Worm (Caenorhabditis elegans) whole organism, L4 larva: Measurements from ENCODE around the gene zipt-2.1.
A peak's percentile ranks its signal among the peaks of the same experiment; 100 is the strongest.

Experiments
- F10B5.3 ChIP-seq: sonication (generic microtip); optimal IDR thresholded peaks from 2 replicates; lab custom pipeline; 2016; ENCODE audit warnings: mild to moderate bottlenecking, missing genetic modification characterization, missing compliant biosample characterization
- F37D6.2 ChIP-seq: sonication (generic microtip); optimal IDR thresholded peaks from 2 replicates; lab custom pipeline; 2016; ENCODE audit warnings: mild to moderate bottlenecking, missing genetic modification characterization, missing compliant biosample characterization
- F44E2.7 ChIP-seq: fragments of 200-800 bp; sonication (Bioruptor generic); IDR thresholded peaks from 2 replicates; pipeline ENCODE4 v2.1.2; 2022; ENCODE audit warnings: missing genetic modification characterization, missing compliant biosample characterization
- T20F7.1 ChIP-seq: fragments of 200-800 bp; sonication (Bioruptor generic); optimal IDR thresholded peaks from 2 replicates; lab custom pipeline; 2018; ENCODE audit warnings: mild to moderate bottlenecking, missing genetic modification characterization, missing compliant biosample characterization
- T26A8.4 ChIP-seq: fragments of 200-800 bp; sonication (Bioruptor generic); IDR thresholded peaks from 2 replicates; pipeline ENCODE4 v1.3.6; 2022; ENCODE audit warnings: missing genetic modification characterization, missing compliant biosample characterization
- Y105C5A.15 ChIP-seq: fragments of 200-800 bp; sonication (Bioruptor generic); IDR thresholded peaks from 2 replicates; pipeline ENCODE4 v1.3.6; 2022; ENCODE audit warnings: missing genetic modification characterization, missing compliant biosample characterization
- Y48G9A.11 ChIP-seq: fragments of 200-800 bp; sonication (Bioruptor generic); IDR thresholded peaks from 2 replicates; pipeline ENCODE4 v1.3.6; 2022; ENCODE audit warnings: missing genetic modification reagents, missing genetic modification characterization, missing compliant biosample characterization
- Y75B8A.6 ChIP-seq: fragments of 200-800 bp; sonication (Bioruptor generic); IDR thresholded peaks from 2 replicates; pipeline ENCODE4 v1.3.6; 2022; ENCODE audit warnings: missing genetic modification reagents, missing genetic modification characterization, missing compliant biosample characterization
- ZK337.2 ChIP-seq: fragments of 200-800 bp; sonication (Bioruptor generic); IDR thresholded peaks from 2 replicates; pipeline ENCODE4 v1.3.6; 2022; ENCODE audit warnings: missing genetic modification reagents, missing genetic modification characterization, missing compliant biosample characterization
- ZK546.5 ChIP-seq, 2 experiments: sonication (generic microtip); optimal IDR thresholded peaks; 2 replicates each; lab custom pipeline; 2017; ENCODE audit warnings: missing biosample characterization in 2 of 2, missing genetic modification characterization in 2 of 2
- aha-1 ChIP-seq: fragments of 150-350 bp; peaks from one replicate; lab custom pipeline; 2014; ENCODE audit warnings: missing biosample characterization, missing genetic modification characterization
- attf-4 ChIP-seq: sonication (generic microtip); optimal IDR thresholded peaks from 3 replicates; lab custom pipeline; 2017; ENCODE audit warnings: missing biosample characterization, missing genetic modification characterization
- ceh-32 ChIP-seq: sonication (generic microtip); optimal IDR thresholded peaks from 2 replicates; lab custom pipeline; 2016; ENCODE audit warnings: mild to moderate bottlenecking, missing genetic modification characterization, missing compliant biosample characterization; ENCODE audit not compliant: poor library complexity
- ceh-44 ChIP-seq: fragments of 200-800 bp; sonication (Bioruptor generic); IDR thresholded peaks from 2 replicates; pipeline ENCODE4 v1.3.6; 2022; ENCODE audit warnings: missing genetic modification reagents, missing genetic modification characterization, missing compliant biosample characterization
- ceh-62 ChIP-seq: sonication (generic microtip); optimal IDR thresholded peaks from 2 replicates; lab custom pipeline; 2017; ENCODE audit warnings: missing biosample characterization, missing genetic modification characterization
- ces-1 ChIP-seq: fragments of 150-350 bp; sonication (generic microtip); optimal IDR thresholded peaks from 4 replicates; lab custom pipeline; 2014; ENCODE audit warnings: missing biosample characterization, missing genetic modification reagents, missing genetic modification characterization
- cey-2 ChIP-seq: sonication (generic microtip); optimal IDR thresholded peaks from 3 replicates; lab custom pipeline; 2017; ENCODE audit warnings: missing genetic modification characterization, mild to moderate bottlenecking, missing compliant biosample characterization, antibody characterized with exemption, borderline replicate concordance; ENCODE audit not compliant: insufficient read depth
- daf-16 ChIP-seq, 3 experiments: sonication (generic microtip); optimal IDR thresholded peaks; 2 replicates each; lab custom pipeline; 2016 to 2017; ENCODE audit warnings: missing genetic modification characterization in 3 of 3, missing genetic modification reagents in 3 of 3, mild to moderate bottlenecking in 2 of 3, missing compliant biosample characterization in 2 of 3, missing biosample characterization in 1 of 3, moderate library complexity in 1 of 3
- daf-8 ChIP-seq: fragments of 200-800 bp; sonication (Bioruptor generic); IDR thresholded peaks from 2 replicates; pipeline ENCODE4 v1.3.6; 2022; ENCODE audit warnings: missing genetic modification characterization, missing compliant biosample characterization
- dmd-6 ChIP-seq: fragments of 200-800 bp; sonication (Bioruptor generic); IDR thresholded peaks from 2 replicates; pipeline ENCODE4 v1.3.6; 2022; ENCODE audit warnings: missing genetic modification reagents, missing genetic modification characterization, missing compliant biosample characterization
- dmd-9 ChIP-seq: fragments of 200-800 bp; sonication (Bioruptor generic); IDR thresholded peaks from 2 replicates; pipeline ENCODE4 v1.3.6; 2022; ENCODE audit warnings: missing genetic modification reagents, missing genetic modification characterization, missing compliant biosample characterization
- duxl-1 ChIP-seq: sonication (generic microtip); optimal IDR thresholded peaks from 2 replicates; lab custom pipeline; 2016; ENCODE audit warnings: mild to moderate bottlenecking, missing genetic modification characterization, moderate library complexity, missing compliant biosample characterization; ENCODE audit not compliant: poor library complexity
- fkh-10 ChIP-seq: fragments of 150-350 bp; optimal IDR thresholded peaks from 2 replicates; lab custom pipeline; 2014; ENCODE audit warnings: missing biosample characterization, missing genetic modification reagents, missing genetic modification characterization
- fos-1 ChIP-seq: fragments of 150-350 bp; optimal IDR thresholded peaks from 2 replicates; lab custom pipeline; 2014; ENCODE audit warnings: missing biosample characterization, missing genetic modification characterization
- hif-1 ChIP-seq, 2 experiments: sonication (generic microtip); optimal IDR thresholded peaks; 2 replicates each; lab custom pipeline; 2016 to 2017; ENCODE audit warnings: missing compliant biosample characterization in 2 of 2, missing genetic modification characterization in 2 of 2, missing genetic modification reagents in 2 of 2, missing genotype in 2 of 2, mild to moderate bottlenecking in 1 of 2
- jun-1 ChIP-seq: fragments of 150-350 bp; optimal IDR thresholded peaks from 2 replicates; lab custom pipeline; 2014; ENCODE audit warnings: missing biosample characterization, missing genetic modification reagents, missing genetic modification characterization
- lim-7 ChIP-seq: fragments of 200-800 bp; sonication (Bioruptor generic); IDR thresholded peaks from 2 replicates; pipeline ENCODE4 v1.3.6; 2022; ENCODE audit warnings: missing genetic modification characterization, missing compliant biosample characterization
- lin-13 ChIP-seq: fragments of 150-350 bp; optimal IDR thresholded peaks from 2 replicates; lab custom pipeline; 2014; ENCODE audit warnings: missing biosample characterization, missing genetic modification reagents, missing genetic modification characterization
- lin-39 ChIP-seq: fragments of 150-350 bp; optimal IDR thresholded peaks from 2 replicates; lab custom pipeline; 2014; ENCODE audit warnings: missing biosample characterization, missing genetic modification reagents, missing genetic modification characterization
- madf-5 ChIP-seq, 2 experiments: fragments of 200-800 bp; sonication (Bioruptor generic); IDR thresholded peaks; 2 replicates each; pipeline ENCODE4 v1.3.6; 2022; ENCODE audit warnings: missing compliant biosample characterization in 2 of 2, missing genetic modification characterization in 2 of 2
- madf-9 ChIP-seq: fragments of 200-800 bp; sonication (Bioruptor generic); conservative IDR thresholded peaks from 2 replicates; pipeline ENCODE4 v1.3.6; 2022; ENCODE audit warnings: missing genetic modification reagents, missing genetic modification characterization, missing compliant biosample characterization
- mdt-29 ChIP-seq: fragments of 200-800 bp; sonication (Bioruptor generic); IDR thresholded peaks from 2 replicates; pipeline ENCODE4 v1.3.6; 2022; ENCODE audit warnings: missing genetic modification reagents, missing genetic modification characterization, missing compliant biosample characterization
- mep-1 ChIP-seq: fragments of 150-350 bp; sonication (generic microtip); optimal IDR thresholded peaks from 3 replicates; lab custom pipeline; 2014; ENCODE audit warnings: missing biosample characterization, missing genetic modification characterization
- mes-2 ChIP-seq: sonication (generic microtip); optimal IDR thresholded peaks from 2 replicates; lab custom pipeline; 2016; ENCODE audit warnings: missing genotype, mild to moderate bottlenecking, missing genetic modification characterization, missing compliant biosample characterization; ENCODE audit not compliant: poor library complexity, severe bottlenecking
- nhr-10 ChIP-seq: fragments of 150-350 bp; optimal IDR thresholded peaks from 2 replicates; lab custom pipeline; 2014; ENCODE audit warnings: missing biosample characterization, missing genetic modification characterization
- nhr-11 ChIP-seq: fragments of 150-350 bp; optimal IDR thresholded peaks from 2 replicates; lab custom pipeline; 2014; ENCODE audit warnings: missing biosample characterization, missing genetic modification characterization
- nhr-237 ChIP-seq: sonication (generic microtip); optimal IDR thresholded peaks from 2 replicates; lab custom pipeline; 2017; ENCODE audit warnings: missing biosample characterization, missing genetic modification characterization
- nhr-28 ChIP-seq: fragments of 150-350 bp; optimal IDR thresholded peaks from 2 replicates; lab custom pipeline; 2014; ENCODE audit warnings: missing biosample characterization, missing genetic modification characterization
- nhr-42 ChIP-seq: fragments of 200-800 bp; sonication (Bioruptor generic); IDR thresholded peaks from 2 replicates; pipeline ENCODE4 v1.3.6; 2022; ENCODE audit warnings: missing genetic modification characterization, missing compliant biosample characterization
- nhr-77 ChIP-seq: fragments of 150-350 bp; optimal IDR thresholded peaks from 2 replicates; lab custom pipeline; 2014; ENCODE audit warnings: missing biosample characterization, missing genetic modification characterization
- php-3 ChIP-seq: fragments of 200-800 bp; sonication (Bioruptor generic); IDR thresholded peaks from 2 replicates; pipeline ENCODE4 v1.3.6; 2022; ENCODE audit warnings: missing genetic modification reagents, missing genetic modification characterization, missing compliant biosample characterization
- pqm-1 ChIP-seq: sonication (generic microtip); optimal IDR thresholded peaks from 2 replicates; lab custom pipeline; 2017; ENCODE audit warnings: missing biosample characterization, missing genetic modification characterization
- rbr-2 ChIP-seq: sonication (generic microtip); optimal IDR thresholded peaks from 2 replicates; lab custom pipeline; 2016; ENCODE audit warnings: missing genotype, missing genetic modification characterization, missing compliant biosample characterization
- sdz-12 ChIP-seq: fragments of 200-800 bp; sonication (Bioruptor generic); optimal IDR thresholded peaks from 2 replicates; lab custom pipeline; 2018; ENCODE audit warnings: mild to moderate bottlenecking, missing genetic modification characterization, missing compliant biosample characterization
- set-16 ChIP-seq: fragments of 200-800 bp; sonication (Bioruptor generic); IDR thresholded peaks from 2 replicates; pipeline ENCODE4 v1.3.6; 2022; ENCODE audit warnings: missing genetic modification reagents, missing genetic modification characterization, missing compliant biosample characterization
- unc-130 ChIP-seq: sonication (generic microtip); optimal IDR thresholded peaks from 2 replicates; lab custom pipeline; 2016; ENCODE audit warnings: missing genetic modification reagents, missing genetic modification characterization, missing compliant biosample characterization
- unc-39 ChIP-seq: sonication (generic microtip); optimal IDR thresholded peaks from 2 replicates; lab custom pipeline; 2017; ENCODE audit warnings: missing biosample characterization, missing genetic modification characterization
- unc-62 ChIP-seq, 3 experiments: fragments of 150-350 bp in 1 of 3; sonication (generic microtip); optimal IDR thresholded peaks in 2 of 3; peaks in 1 of 3; 1 replicate in 1 of 3; 2 replicates in 2 of 3; lab custom pipeline; 2014 to 2017; ENCODE audit warnings: missing biosample characterization in 3 of 3, missing genetic modification characterization in 3 of 3, missing genetic modification reagents in 3 of 3, missing genotype in 1 of 3
- vab-7 ChIP-seq: fragments of 200-800 bp; sonication (Bioruptor generic); IDR thresholded peaks from 2 replicates; pipeline ENCODE4 v1.3.6; 2022; ENCODE audit warnings: missing genetic modification reagents, missing genetic modification characterization, missing compliant biosample characterization
- zag-1 ChIP-seq: fragments of 150-350 bp; optimal IDR thresholded peaks from 2 replicates; lab custom pipeline; 2014; ENCODE audit warnings: missing biosample characterization, missing genetic modification characterization
- zfp-2 ChIP-seq: sonication (generic microtip); optimal IDR thresholded peaks from 2 replicates; lab custom pipeline; 2016; ENCODE audit warnings: mild to moderate bottlenecking, missing genetic modification characterization, missing compliant biosample characterization
- ztf-7 ChIP-seq: fragments of 150-350 bp; optimal IDR thresholded peaks from 2 replicates; lab custom pipeline; 2014; ENCODE audit warnings: missing biosample characterization, missing genetic modification characterization

Gene zipt-2.1

DNA sequence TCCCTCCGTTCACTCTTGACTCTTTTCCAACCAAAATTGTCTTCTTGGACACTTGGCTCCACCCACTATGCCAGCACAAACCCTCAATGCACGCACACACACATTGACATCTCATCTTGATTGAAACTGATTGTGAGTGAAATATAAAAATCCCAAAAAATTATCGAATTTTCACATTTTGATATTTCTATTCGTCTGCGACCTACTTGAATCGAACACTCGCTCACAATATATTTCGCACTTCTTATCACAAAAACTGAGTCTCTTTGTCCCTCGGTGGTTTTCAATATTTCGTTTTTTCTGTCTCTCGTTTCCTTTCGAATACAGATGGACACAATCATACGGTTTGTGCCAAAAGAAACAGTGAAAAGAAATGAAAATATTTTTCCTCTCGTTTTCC, 20.7 kb downstream of the zipt-2.1 start:
- TF ChIP-seq unc-130 (GFP tag; lab: Kevin White, UChicago) (no peak), F44E2.7 (GFP tag; lab: Robert Waterston, UW) (no peak), nhr-28 (tag; lab: Kevin White, UChicago) (peak; percentile 61), unc-62 (GFP tag; optimal IDR thresholded peaks at IDR 0.05 in 1 of 2; lab: Kevin White, UChicago) (peak in 1 of 2 experiments; percentile 76), unc-62 (tag; optimal IDR thresholded peaks at IDR 0.05; lab: Kevin White, UChicago) (no peak), mep-1 (tag; lab: Kevin White, UChicago) (no peak), nhr-11 (tag; lab: Kevin White, UChicago) (no peak), ZK546.5 (tag; optimal IDR thresholded peaks at IDR 0.05; lab: Kevin White, UChicago) (no peak), Y75B8A.6 (no peak), F37D6.2 (tag; lab: Kevin White, UChicago) (no peak), daf-16 (GFP tag; optimal IDR thresholded peaks at IDR 0.05; lab: Kevin White, UChicago) (no peak), daf-16 (tag; optimal IDR thresholded peaks at IDR 0.05; lab: Kevin White, UChicago) (peak; percentile 73), duxl-1 (tag; lab: Kevin White, UChicago) (no peak), lin-39 (tag; lab: Kevin White, UChicago) (no peak), hif-1 (tag; optimal IDR thresholded peaks at IDR 0.05; lab: Kevin White, UChicago) (no peak), sdz-12 (GFP tag; lab: Kevin White, UChicago) (no peak), lin-13 (GFP tag; lab: Kevin White, UChicago) (no peak), madf-9 (GFP tag; lab: Robert Waterston, UW) (no peak), Y48G9A.11 (GFP tag; lab: Robert Waterston, UW) (no peak), madf-5 (GFP tag; IDR thresholded peaks at IDR 0.05; lab: Robert Waterston, UW) (no peak), dmd-9 (no peak), unc-39 (tag; lab: Kevin White, UChicago) (no peak), attf-4 (tag; lab: Kevin White, UChicago) (no peak), nhr-237 (tag; lab: Kevin White, UChicago) (no peak), ceh-62 (tag; lab: Kevin White, UChicago) (no peak), dmd-6 (peak; percentile 67), nhr-42 (GFP tag; lab: Robert Waterston, UW) (no peak), T26A8.4 (GFP tag; lab: Robert Waterston, UW) (no peak), ZK337.2 (GFP tag; lab: Robert Waterston, UW) (no peak), vab-7 (GFP tag; lab: Robert Waterston, UW) (no peak), nhr-10 (tag; lab: Kevin White, UChicago) (no peak), daf-8 (GFP tag; lab: Robert Waterston, UW) (no peak), pqm-1 (tag; lab: Kevin White, UChicago) (peak; percentile 34), lim-7 (GFP tag; lab: Robert Waterston, UW) (no peak), mdt-29 (no peak), jun-1 (tag; lab: Kevin White, UChicago) (no peak), ceh-32 (tag; lab: Kevin White, UChicago) (no peak), ceh-44 (GFP tag; lab: Robert Waterston, UW) (no peak), mes-2 (no peak), set-16 (no peak), Y105C5A.15 (GFP tag; lab: Robert Waterston, UW) (no peak), php-3 (no peak), ces-1 (GFP tag; lab: Kevin White, UChicago) (no peak), zfp-2 (no peak), nhr-77 (tag; lab: Kevin White, UChicago) (no peak), zag-1 (tag; lab: Kevin White, UChicago) (no peak), fkh-10 (GFP tag; lab: Kevin White, UChicago) (no peak), aha-1 (tag; lab: Kevin White, UChicago) (peak; percentile 51), F10B5.3 (no peak), fos-1 (tag; lab: Kevin White, UChicago) (no peak), rbr-2 (tag; lab: Kevin White, UChicago) (no peak), T20F7.1 (GFP tag; lab: Kevin White, UChicago) (no peak), cey-2 (tag; lab: Kevin White, UChicago) (no peak), ztf-7 (no peak)
